Worm (Caenorhabditis elegans): ENCODE measurements around the gene F59B10.6.

The F59B10.6 gene

ce11 chrII:10548778-10549671 lies 24.8 kb upstream of the F59B10.6 start (continued):
- TF ChIP-seq aly-2 (tag; optimal IDR thresholded peaks at IDR 0.05): no peak
- TF ChIP-seq Y75B8A.6 (GFP tag; IDR thresholded peaks at IDR 0.05): no peak
- TF ChIP-seq hlh-30 (tag; optimal IDR thresholded peaks at IDR 0.05; ENCODE audit: insufficient read depth): peak; percentile 96
- peak; percentile 71 for TF ChIP-seq dve-1 (tag; optimal IDR thresholded peaks at IDR 0.05; ENCODE audit: insufficient read depth)
- TF ChIP-seq F37D6.2 (tag; optimal IDR thresholded peaks at IDR 0.05): peak; percentile 61
- no peak for TF ChIP-seq mxl-2 (GFP tag; conservative IDR thresholded peaks at IDR 0.05)
- no peak for TF ChIP-seq Y105C5A.15 (GFP tag; IDR thresholded peaks at IDR 0.05)
- peak; percentile 84 for TF ChIP-seq zfp-3 (GFP tag; conservative IDR thresholded peaks at IDR 0.05)
- peak; percentile 33; the same call in 1 of the 2 replicates for TF ChIP-seq madf-9 (GFP tag; conservative IDR thresholded peaks at IDR 0.05)
- TF ChIP-seq nhr-28 (tag; optimal IDR thresholded peaks at IDR 0.05): peak; percentile 51
- peak; percentile 31; the same call in 1 of the 2 replicates for TF ChIP-seq tra-1 (GFP tag; IDR thresholded peaks at IDR 0.05)
- peak; percentile 56 for TF ChIP-seq nhr-10 (tag; optimal IDR thresholded peaks at IDR 0.05)
- peak; percentile 49 for TF ChIP-seq nhr-77 (tag; optimal IDR thresholded peaks at IDR 0.05)
- no peak for TF ChIP-seq F49E8.2 (tag; optimal IDR thresholded peaks at IDR 0.05; ENCODE audit: borderline replicate concordance)
- TF ChIP-seq R02D3.7 (tag; optimal IDR thresholded peaks at IDR 0.05): no peak
- no peak for TF ChIP-seq dmd-8 (GFP tag; IDR thresholded peaks at IDR 0.05)
- peak in 1 of 2 experiments; percentile 75; a peak in 1 of 4 replicates for TF ChIP-seq madf-5 (GFP tag; IDR thresholded peaks at IDR 0.05)
- no peak for TF ChIP-seq spr-3 (GFP tag; optimal IDR thresholded peaks at IDR 0.05)
- no peak for TF ChIP-seq nhr-237 (tag; optimal IDR thresholded peaks at IDR 0.05)
- no peak for TF ChIP-seq zag-1 (tag; optimal IDR thresholded peaks at IDR 0.05)
- TF ChIP-seq jun-1 (tag; optimal IDR thresholded peaks at IDR 0.05): peak; percentile 38
- no peak for TF ChIP-seq nhr-76 (tag; optimal IDR thresholded peaks at IDR 0.05)
- no peak for TF ChIP-seq Y48G9A.11 (GFP tag; IDR thresholded peaks at IDR 0.05)
- TF ChIP-seq lsy-2 (tag; optimal IDR thresholded peaks at IDR 0.05): peak; percentile 74 to 76
- no peak for TF ChIP-seq tag-97 (GFP tag; IDR thresholded peaks at IDR 0.05)
- TF ChIP-seq F26F4.8 (GFP tag; conservative IDR thresholded peaks at IDR 0.05): no peak
- peak; percentile 32 for TF ChIP-seq nhr-102 (tag; optimal IDR thresholded peaks at IDR 0.05)
- no peak for TF ChIP-seq skn-1 (tag; optimal IDR thresholded peaks at IDR 0.05)
- no peak for TF ChIP-seq pqm-1 (tag; optimal IDR thresholded peaks at IDR 0.05)
- peak; percentile 100 for TF ChIP-seq aha-1 (tag)
- TF ChIP-seq ama-1 (optimal IDR thresholded peaks at IDR 0.05): peak; percentile 97
- TF ChIP-seq ceh-28 (tag; optimal IDR thresholded peaks at IDR 0.05): no peak
- TF ChIP-seq unc-39 (tag; optimal IDR thresholded peaks at IDR 0.05): no peak
- no peak for TF ChIP-seq zip-2 (tag; optimal IDR thresholded peaks at IDR 0.05)
- TF ChIP-seq hif-1 (tag; optimal IDR thresholded peaks at IDR 0.05): peak; percentile 36 to 92
- TF ChIP-seq T20F7.1 (GFP tag; optimal IDR thresholded peaks at IDR 0.05): peak; percentile 66
- TF ChIP-seq lin-39 (tag; optimal IDR thresholded peaks at IDR 0.05): peak; percentile 76
- TF ChIP-seq egl-27 (tag; optimal IDR thresholded peaks at IDR 0.05): no peak
- no peak for TF ChIP-seq lir-3 (tag; optimal IDR thresholded peaks at IDR 0.05)
- peak; percentile 78 for TF ChIP-seq mes-2 (tag; optimal IDR thresholded peaks at IDR 0.05; ENCODE audit: poor library complexity, severe bottlenecking)
- TF ChIP-seq mxl-3 (GFP tag; optimal IDR thresholded peaks at IDR 0.05): peak; percentile 85
- TF ChIP-seq ceh-20 (GFP tag; IDR thresholded peaks at IDR 0.05): peak; percentile 61; the same call in 1 of the 2 replicates
- 0 out of 2 replicates have a peak, but pooled peaks have one; percentile 59 for TF ChIP-seq dmd-9 (GFP tag; IDR thresholded peaks at IDR 0.05)
- peak; percentile 91 for TF ChIP-seq rbr-2 (tag; optimal IDR thresholded peaks at IDR 0.05)
- TF ChIP-seq daf-12 (tag; optimal IDR thresholded peaks at IDR 0.05): no peak
- TF ChIP-seq vab-7 (GFP tag; IDR thresholded peaks at IDR 0.05): 0 out of 2 replicates have a peak, but pooled peaks have one; percentile 20
- peak; percentile 69 for TF ChIP-seq T26A8.4 (GFP tag; IDR thresholded peaks at IDR 0.05)
- peak; percentile 74 for TF ChIP-seq nhr-42 (GFP tag; IDR thresholded peaks at IDR 0.05)
- no peak for TF ChIP-seq ceh-62 (tag; optimal IDR thresholded peaks at IDR 0.05)
- TF ChIP-seq egl-43 (GFP tag; IDR thresholded peaks at IDR 0.05): peak; percentile 91

All from whole organism, L4 larva.